Worm (Caenorhabditis elegans) whole organism, L4 larva: ENCODE measurements around the gene cku-80.

ENCODE experiments used
- F26F4.8 ChIP-seq: fragments of 200-800 bp; sonication (Bioruptor generic); conservative IDR thresholded peaks from 2 replicates; pipeline ENCODE4 v1.3.6; 2022; ENCODE audit warnings: missing genetic modification characterization, missing compliant biosample characterization
- T26A8.4 ChIP-seq: fragments of 200-800 bp; sonication (Bioruptor generic); IDR thresholded peaks from 2 replicates; pipeline ENCODE4 v1.3.6; 2022; ENCODE audit warnings: missing genetic modification characterization, missing compliant biosample characterization
- Y5F2A.4 ChIP-seq: fragments of 200-800 bp; sonication (Bioruptor generic); optimal IDR thresholded peaks from 2 replicates; lab custom pipeline; 2018; ENCODE audit warnings: mild to moderate bottlenecking, missing genetic modification characterization, missing compliant biosample characterization
- aha-1 ChIP-seq: fragments of 150-350 bp; peaks from one replicate; lab custom pipeline; 2014; ENCODE audit warnings: missing biosample characterization, missing genetic modification characterization
- aly-2 ChIP-seq: sonication (generic microtip); optimal IDR thresholded peaks from 2 replicates; lab custom pipeline; 2018; ENCODE audit warnings: missing biosample characterization, missing genetic modification characterization
- ceh-28 ChIP-seq: fragments of 150-350 bp; optimal IDR thresholded peaks from 2 replicates; lab custom pipeline; 2014; ENCODE audit warnings: missing biosample characterization, missing genetic modification reagents, missing genetic modification characterization
- ceh-32 ChIP-seq: sonication (generic microtip); optimal IDR thresholded peaks from 2 replicates; lab custom pipeline; 2016; ENCODE audit warnings: mild to moderate bottlenecking, missing genetic modification characterization, missing compliant biosample characterization; ENCODE audit not compliant: poor library complexity
- ceh-44 ChIP-seq: fragments of 200-800 bp; sonication (Bioruptor generic); IDR thresholded peaks from 2 replicates; pipeline ENCODE4 v1.3.6; 2022; ENCODE audit warnings: missing genetic modification reagents, missing genetic modification characterization, missing compliant biosample characterization
- ces-1 ChIP-seq: fragments of 150-350 bp; sonication (generic microtip); optimal IDR thresholded peaks from 4 replicates; lab custom pipeline; 2014; ENCODE audit warnings: missing biosample characterization, missing genetic modification reagents, missing genetic modification characterization
- ctbp-1 ChIP-seq: fragments of 200-800 bp; sonication (Bioruptor generic); IDR thresholded peaks from 2 replicates; pipeline ENCODE4 v1.3.6; 2022; ENCODE audit warnings: missing genetic modification reagents, missing genetic modification characterization, missing compliant biosample characterization
- daf-12 ChIP-seq: fragments of 150-350 bp; optimal IDR thresholded peaks from 2 replicates; lab custom pipeline; 2014; ENCODE audit warnings: missing biosample characterization, missing genetic modification reagents, missing genetic modification characterization
- daf-16 ChIP-seq, 3 experiments: sonication (generic microtip); optimal IDR thresholded peaks; 2 replicates each; lab custom pipeline; 2016 to 2017; ENCODE audit warnings: missing genetic modification characterization in 3 of 3, missing genetic modification reagents in 3 of 3, mild to moderate bottlenecking in 2 of 3, missing compliant biosample characterization in 2 of 3, missing biosample characterization in 1 of 3, moderate library complexity in 1 of 3
- daf-8 ChIP-seq: fragments of 200-800 bp; sonication (Bioruptor generic); IDR thresholded peaks from 2 replicates; pipeline ENCODE4 v1.3.6; 2022; ENCODE audit warnings: missing genetic modification characterization, missing compliant biosample characterization
- dmd-6 ChIP-seq: fragments of 200-800 bp; sonication (Bioruptor generic); IDR thresholded peaks from 2 replicates; pipeline ENCODE4 v1.3.6; 2022; ENCODE audit warnings: missing genetic modification reagents, missing genetic modification characterization, missing compliant biosample characterization
- dve-1 ChIP-seq: sonication (generic microtip); optimal IDR thresholded peaks from 2 replicates; lab custom pipeline; 2017; ENCODE audit warnings: antibody characterized with exemption, mild to moderate bottlenecking, missing genetic modification characterization, missing compliant biosample characterization; ENCODE audit not compliant: insufficient read depth
- egl-43 ChIP-seq: fragments of 200-800 bp; sonication (Bioruptor generic); IDR thresholded peaks from 2 replicates; pipeline ENCODE4 v1.3.6; 2022; ENCODE audit warnings: missing genetic modification reagents, missing genetic modification characterization, missing compliant biosample characterization
- fos-1 ChIP-seq: fragments of 150-350 bp; optimal IDR thresholded peaks from 2 replicates; lab custom pipeline; 2014; ENCODE audit warnings: missing biosample characterization, missing genetic modification characterization
- gei-8 ChIP-seq: fragments of 200-800 bp; sonication (Bioruptor generic); optimal IDR thresholded peaks from 2 replicates; lab custom pipeline; 2018; ENCODE audit warnings: mild to moderate bottlenecking, missing genetic modification characterization, missing compliant biosample characterization
- hlh-11 ChIP-seq: fragments of 200-800 bp; sonication (Bioruptor generic); optimal IDR thresholded peaks from 2 replicates; lab custom pipeline; 2018; ENCODE audit warnings: mild to moderate bottlenecking, missing genetic modification characterization, missing compliant biosample characterization
- lin-38 ChIP-seq: fragments of 200-800 bp; sonication (Bioruptor generic); IDR thresholded peaks from 2 replicates; pipeline ENCODE4 v1.3.6; 2022; ENCODE audit warnings: missing genetic modification reagents, missing genetic modification characterization, missing compliant biosample characterization
- lin-39 ChIP-seq: fragments of 150-350 bp; optimal IDR thresholded peaks from 2 replicates; lab custom pipeline; 2014; ENCODE audit warnings: missing biosample characterization, missing genetic modification reagents, missing genetic modification characterization
- lsy-2 ChIP-seq, 2 experiments: fragments of 150-350 bp in 1 of 2; sonication (generic microtip) in 1 of 2; optimal IDR thresholded peaks; 2 replicates each; lab custom pipeline; 2014 to 2017; ENCODE audit warnings: missing biosample characterization in 2 of 2, missing genetic modification characterization in 2 of 2
- mdl-1 ChIP-seq, 2 experiments: fragments of 150-350 bp in 1 of 2; sonication (generic microtip) in 1 of 2; optimal IDR thresholded peaks; 2 replicates each; lab custom pipeline; 2014 to 2017; ENCODE audit warnings: missing biosample characterization in 2 of 2, missing genetic modification characterization in 2 of 2
- nhr-102 ChIP-seq: sonication (generic microtip); optimal IDR thresholded peaks from 2 replicates; lab custom pipeline; 2016; ENCODE audit warnings: mild to moderate bottlenecking, missing genetic modification characterization, moderate library complexity, missing compliant biosample characterization
- nhr-237 ChIP-seq: sonication (generic microtip); optimal IDR thresholded peaks from 2 replicates; lab custom pipeline; 2017; ENCODE audit warnings: missing biosample characterization, missing genetic modification characterization
- nhr-42 ChIP-seq: fragments of 200-800 bp; sonication (Bioruptor generic); IDR thresholded peaks from 2 replicates; pipeline ENCODE4 v1.3.6; 2022; ENCODE audit warnings: missing genetic modification characterization, missing compliant biosample characterization
- nhr-48 ChIP-seq: sonication (generic microtip); optimal IDR thresholded peaks from 2 replicates; lab custom pipeline; 2016; ENCODE audit warnings: mild to moderate bottlenecking, missing genetic modification characterization, missing compliant biosample characterization
- php-3 ChIP-seq: fragments of 200-800 bp; sonication (Bioruptor generic); IDR thresholded peaks from 2 replicates; pipeline ENCODE4 v1.3.6; 2022; ENCODE audit warnings: missing genetic modification reagents, missing genetic modification characterization, missing compliant biosample characterization
- pqm-1 ChIP-seq: sonication (generic microtip); optimal IDR thresholded peaks from 2 replicates; lab custom pipeline; 2017; ENCODE audit warnings: missing biosample characterization, missing genetic modification characterization
- rbr-2 ChIP-seq: sonication (generic microtip); optimal IDR thresholded peaks from 2 replicates; lab custom pipeline; 2016; ENCODE audit warnings: missing genotype, missing genetic modification characterization, missing compliant biosample characterization
- tra-1 ChIP-seq: fragments of 200-800 bp; sonication (Bioruptor generic); IDR thresholded peaks from 2 replicates; pipeline ENCODE4 v1.3.6; 2022; ENCODE audit warnings: missing genetic modification reagents, missing genetic modification characterization, missing compliant biosample characterization
- unc-39 ChIP-seq: sonication (generic microtip); optimal IDR thresholded peaks from 2 replicates; lab custom pipeline; 2017; ENCODE audit warnings: missing biosample characterization, missing genetic modification characterization
- zag-1 ChIP-seq: fragments of 150-350 bp; optimal IDR thresholded peaks from 2 replicates; lab custom pipeline; 2014; ENCODE audit warnings: missing biosample characterization, missing genetic modification characterization
- zfp-2 ChIP-seq: sonication (generic microtip); optimal IDR thresholded peaks from 2 replicates; lab custom pipeline; 2016; ENCODE audit warnings: mild to moderate bottlenecking, missing genetic modification characterization, missing compliant biosample characterization
- zip-2 ChIP-seq: fragments of 150-350 bp; optimal IDR thresholded peaks from 2 replicates; lab custom pipeline; 2014; ENCODE audit warnings: missing biosample characterization, missing genetic modification characterization
- ztf-11 ChIP-seq: fragments of 150-350 bp; optimal IDR thresholded peaks from 2 replicates; lab custom pipeline; 2014; ENCODE audit warnings: missing biosample characterization, missing genetic modification characterization

The cku-80 gene

ce11 chrIII:4390421-4390820 lies 29.2 kb upstream of the cku-80 start:
- no peak for TF ChIP-seq daf-16 (GFP tag; optimal IDR thresholded peaks at IDR 0.05; lab: Kevin White, UChicago)
- no peak for TF ChIP-seq daf-16 (tag; optimal IDR thresholded peaks at IDR 0.05; lab: Kevin White, UChicago)
- no peak for TF ChIP-seq tra-1
- no peak for TF ChIP-seq fos-1 (tag; lab: Kevin White, UChicago)
- TF ChIP-seq egl-43 (GFP tag; lab: Robert Waterston, UW) = no peak
- TF ChIP-seq daf-8 (GFP tag; lab: Robert Waterston, UW) = no peak
- TF ChIP-seq aly-2 = no peak
- no peak for TF ChIP-seq zfp-2 (tag; lab: Kevin White, UChicago)
- no peak for TF ChIP-seq ctbp-1
- no peak for TF ChIP-seq T26A8.4 (GFP tag; lab: Robert Waterston, UW)
- no peak for TF ChIP-seq lsy-2 (tag; optimal IDR thresholded peaks at IDR 0.05; lab: Kevin White, UChicago)
- TF ChIP-seq ces-1 (GFP tag; lab: Kevin White, UChicago) = no peak
- TF ChIP-seq hlh-11 (tag; lab: Kevin White, UChicago) = no peak
- no peak for TF ChIP-seq zag-1
- TF ChIP-seq Y5F2A.4 (GFP tag; lab: Kevin White, UChicago) = no peak
- no peak for TF ChIP-seq dve-1
- TF ChIP-seq, all 104 proteins: peak for 0

DNA sequence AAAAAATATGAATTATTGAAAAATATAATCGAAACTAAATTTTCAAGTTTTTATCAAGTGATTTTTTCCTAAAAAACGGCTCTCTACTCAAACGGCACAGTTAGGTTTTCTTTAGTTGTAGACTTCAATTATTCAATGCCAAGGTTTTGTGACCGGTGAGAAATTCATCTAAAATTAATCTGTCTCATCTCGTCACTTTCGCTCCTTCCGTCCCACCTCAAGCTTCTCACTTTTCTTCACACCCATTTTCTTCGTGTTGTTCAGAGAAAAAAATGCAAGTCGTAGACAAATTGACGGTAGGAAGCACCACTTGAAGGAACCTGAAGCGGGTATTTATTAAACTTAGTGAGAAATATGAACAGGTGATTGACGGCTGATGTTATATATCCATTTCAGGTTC lies 28.3 kb upstream of the cku-80 start:
- TF ChIP-seq ceh-28 (tag; lab: Kevin White, UChicago) (no peak), daf-12 (tag; lab: Kevin White, UChicago) (no peak), tra-1 (no peak), nhr-237 (tag; lab: Kevin White, UChicago) (no peak), pqm-1 (tag; lab: Kevin White, UChicago) (no peak), rbr-2 (tag; lab: Kevin White, UChicago) (no peak), ztf-11 (tag; lab: Kevin White, UChicago) (no peak), lin-39 (tag; lab: Kevin White, UChicago) (no peak), dmd-6 (GFP tag; lab: Robert Waterston, UW) (no peak), gei-8 (no peak), lsy-2 (tag; optimal IDR thresholded peaks at IDR 0.05; lab: Kevin White, UChicago) (no peak)

DNA sequence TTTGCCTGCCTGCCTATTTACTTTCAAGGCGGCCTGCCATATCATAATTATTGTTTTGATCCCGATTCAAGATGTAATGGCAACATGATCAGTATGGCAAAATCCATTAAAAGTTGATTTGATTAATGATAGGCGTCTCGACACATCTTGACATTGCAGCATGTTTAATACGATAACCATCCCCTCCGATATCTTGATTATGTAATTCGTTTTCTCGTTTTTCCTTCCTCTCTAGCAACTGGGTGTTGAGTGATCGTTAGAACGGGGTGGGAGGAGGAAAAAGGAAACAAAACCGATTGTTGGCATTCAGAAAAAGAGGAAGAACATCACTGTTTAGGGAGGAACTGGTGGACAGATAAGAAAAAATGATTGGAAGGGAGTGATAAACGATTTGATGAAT lies 27.7 kb upstream of the cku-80 start:
- TF ChIP-seq aha-1 (tag; lab: Kevin White, UChicago) = peak; percentile 38
- no peak for TF ChIP-seq ceh-32 (tag; lab: Kevin White, UChicago)

DNA sequence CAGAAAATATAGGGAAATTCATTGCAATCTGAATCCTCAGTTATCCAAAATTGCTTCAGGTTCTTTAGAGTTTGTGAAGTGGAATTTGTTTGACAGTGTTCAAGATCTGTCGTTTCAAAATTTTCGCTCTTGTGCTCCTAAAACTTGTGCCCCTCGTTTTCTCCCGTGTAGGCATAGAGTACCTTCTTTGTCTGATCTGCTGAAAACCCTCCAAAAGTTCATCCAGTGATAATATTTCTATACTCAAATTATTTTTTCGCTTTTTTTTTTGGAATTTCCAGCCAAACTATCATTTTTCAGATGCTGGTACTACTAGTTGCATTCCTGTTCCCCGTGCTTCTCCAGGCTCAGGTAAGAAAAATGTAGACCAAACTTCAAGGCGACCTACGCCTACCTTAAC lies 25.2 kb upstream of the cku-80 start, which contains the start of gene R07E5.4:
R07E5.4 (plus strand) TSS at position 301 of the 400 bp plus-strand sequence.
- TF ChIP-seq nhr-42 (GFP tag; lab: Robert Waterston, UW) = no peak
- no peak for TF ChIP-seq pqm-1 (tag; lab: Kevin White, UChicago)
- no peak for TF ChIP-seq F26F4.8 (GFP tag; lab: Robert Waterston, UW)
- no peak for TF ChIP-seq lin-39 (tag; lab: Kevin White, UChicago)
- TF ChIP-seq zip-2 = no peak
- no peak for TF ChIP-seq nhr-48 (tag; lab: Kevin White, UChicago)
- TF ChIP-seq lin-38 (GFP tag; lab: Robert Waterston, UW) = no peak
- no peak for TF ChIP-seq gei-8
- no peak for TF ChIP-seq mdl-1 (tag; optimal IDR thresholded peaks at IDR 0.05; lab: Kevin White, UChicago)
- TF ChIP-seq ceh-28 (tag; lab: Kevin White, UChicago) = no peak
- no peak for TF ChIP-seq nhr-102 (tag; lab: Kevin White, UChicago)
- TF ChIP-seq unc-39 = no peak
- TF ChIP-seq php-3 = no peak
- TF ChIP-seq ceh-44 = no peak
- TF ChIP-seq, all 104 proteins: peak for 0
